Worm (Caenorhabditis elegans): Measurements from ENCODE around the gene lin-39.

DNA sequence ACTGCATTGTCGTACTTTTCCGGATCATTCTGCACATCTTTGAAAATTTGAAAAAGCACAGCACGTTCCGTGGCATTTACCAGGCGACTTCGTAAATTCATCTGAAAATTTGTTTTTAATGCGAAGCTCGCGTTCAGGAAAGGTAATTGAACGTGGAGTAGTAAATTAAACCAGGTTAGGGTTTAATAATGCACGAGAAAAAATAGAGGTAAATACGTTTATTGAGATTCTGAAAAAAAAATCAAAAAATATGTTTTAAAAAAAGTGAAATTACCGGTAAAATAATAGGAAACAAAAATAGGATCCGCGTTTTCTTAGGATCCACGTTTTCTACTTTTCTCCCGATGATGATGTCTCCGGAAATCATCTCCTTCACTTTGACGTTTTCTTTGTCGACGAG lies 18.0 kb downstream of the lin-39 start, which contains the start of gene clk-2:
- TF ChIP-seq nhr-67 (tag; optimal IDR thresholded peaks at IDR 0.05), result no peak
- no peak for TF ChIP-seq pqm-1 (tag; optimal IDR thresholded peaks at IDR 0.05)
- no peak for TF ChIP-seq nhr-28 (tag; optimal IDR thresholded peaks at IDR 0.05)
- TF ChIP-seq lin-15B (tag; optimal IDR thresholded peaks at IDR 0.05), result no peak
- no peak for TF ChIP-seq snpc-4 (tag; optimal IDR thresholded peaks at IDR 0.05)
- TF ChIP-seq mdl-1 (tag; optimal IDR thresholded peaks at IDR 0.05), result no peak
- TF ChIP-seq nhr-237 (tag; optimal IDR thresholded peaks at IDR 0.05), result no peak
- TF ChIP-seq egl-5 (tag; optimal IDR thresholded peaks at IDR 0.05), result no peak
- no peak for TF ChIP-seq unc-62 (GFP tag; optimal IDR thresholded peaks at IDR 0.05)
- TF ChIP-seq jun-1 (tag; optimal IDR thresholded peaks at IDR 0.05), result no peak
- no peak for TF ChIP-seq elt-3 (tag; optimal IDR thresholded peaks at IDR 0.05)
